Fruit fly (Drosophila melanogaster) whole organism, embryonic: ENCODE data around the gene Pdcd4.

Experiments
- CG10274 ChIP-seq: fragments of 200-800 bp; sonication (Bioruptor generic); optimal IDR thresholded peaks from 3 replicates; lab custom pipeline; 2017; ENCODE audit warnings: missing biosample characterization, mild to moderate bottlenecking, missing genetic modification characterization
- CG11247 ChIP-seq: fragments of 200-800 bp; sonication (Bioruptor generic); IDR thresholded peaks from 2 replicates; pipeline ENCODE4 v1.3.6; 2022; ENCODE audit warnings: missing biosample characterization, missing genetic modification characterization
- CG13123 ChIP-seq: fragments of 200-800 bp; sonication (Bioruptor generic); optimal IDR thresholded peaks from 2 replicates; lab custom pipeline; 2016; ENCODE audit warnings: missing biosample characterization, missing genetic modification characterization
- CG13894 ChIP-seq: fragments of 200-800 bp; sonication (Bioruptor generic); optimal IDR thresholded peaks from 3 replicates; lab custom pipeline; 2018; ENCODE audit warnings: missing biosample characterization, mild to moderate bottlenecking, missing genetic modification characterization, moderate library complexity
- CG14050 ChIP-seq: fragments of 200-800 bp; sonication (Bioruptor generic); IDR thresholded peaks from 3 replicates; pipeline ENCODE4 v1.3.6; 2022; ENCODE audit warnings: missing biosample characterization, missing genetic modification characterization
- CG14860 ChIP-seq: fragments of 200-800 bp; sonication (Bioruptor generic); IDR thresholded peaks from 3 replicates; pipeline ENCODE4 v1.3.6; 2022; ENCODE audit warnings: missing biosample characterization, missing genetic modification characterization; ENCODE audit not compliant: partially characterized antibody
- CG14965 ChIP-seq: fragments of 200-800 bp; sonication (Bioruptor generic); optimal IDR thresholded peaks from 2 replicates; lab custom pipeline; 2016; ENCODE audit warnings: missing biosample characterization, missing genetic modification characterization, borderline replicate concordance
- CG16863 ChIP-seq: fragments of 200-800 bp; sonication (Bioruptor generic); optimal IDR thresholded peaks from 3 replicates; lab custom pipeline; 2016; ENCODE audit warnings: missing biosample characterization, missing genetic modification characterization
- CG17385 ChIP-seq: fragments of 200-800 bp; sonication (Bioruptor generic); optimal IDR thresholded peaks from 3 replicates; lab custom pipeline; 2018; ENCODE audit warnings: missing biosample characterization, mild to moderate bottlenecking, missing genetic modification characterization
- CG17912 ChIP-seq: fragments of 200-800 bp; sonication (Bioruptor generic); optimal IDR thresholded peaks from 2 replicates; lab custom pipeline; 2018; ENCODE audit warnings: missing biosample characterization, mild to moderate bottlenecking, missing genetic modification characterization
- CG1792 ChIP-seq: fragments of 200-800 bp; sonication (Bioruptor generic); optimal IDR thresholded peaks from 2 replicates; lab custom pipeline; 2016; ENCODE audit warnings: missing biosample characterization, missing genetic modification characterization
- CG3163 ChIP-seq: fragments of 200-800 bp; sonication (Bioruptor generic); optimal IDR thresholded peaks from 3 replicates; lab custom pipeline; 2016; ENCODE audit warnings: missing biosample characterization, missing genetic modification characterization
- CG33213 ChIP-seq: fragments of 200-800 bp; sonication (Bioruptor generic); optimal IDR thresholded peaks from 3 replicates; lab custom pipeline; 2016; ENCODE audit warnings: missing biosample characterization, missing genetic modification characterization
- CG3847 ChIP-seq: fragments of 200-800 bp; sonication (Bioruptor generic); IDR thresholded peaks from 2 replicates; pipeline ENCODE4 v1.3.6; 2022; ENCODE audit warnings: missing biosample characterization, missing genetic modification characterization
- CG4854 ChIP-seq: fragments of 200-800 bp; sonication (Bioruptor generic); optimal IDR thresholded peaks from 2 replicates; lab custom pipeline; 2016; ENCODE audit warnings: missing biosample characterization, missing genetic modification characterization, inconsistent platforms
- CG5180 ChIP-seq: fragments of 200-800 bp; sonication (Bioruptor generic); optimal IDR thresholded peaks from 3 replicates; lab custom pipeline; 2017; ENCODE audit warnings: missing biosample characterization, missing genetic modification characterization, mild to moderate bottlenecking, moderate library complexity, missing genetic modification reagents
- CG7745 ChIP-seq: fragments of 200-800 bp; sonication (Bioruptor generic); optimal IDR thresholded peaks from 2 replicates; lab custom pipeline; 2018; ENCODE audit warnings: missing biosample characterization, mild to moderate bottlenecking, missing genetic modification characterization, moderate library complexity
- CG7963 ChIP-seq: fragments of 200-800 bp; sonication (Bioruptor generic); IDR thresholded peaks from 3 replicates; pipeline ENCODE4 v1.3.6; 2022; ENCODE audit warnings: missing biosample characterization, missing genetic modification characterization; ENCODE audit not compliant: partially characterized antibody
- CG9609 ChIP-seq: fragments of 200-800 bp; sonication (Bioruptor generic); optimal IDR thresholded peaks from 3 replicates; lab custom pipeline; 2016; ENCODE audit warnings: missing biosample characterization, missing genetic modification characterization
- CG9797 ChIP-seq: fragments of 200-800 bp; sonication (Bioruptor generic); optimal IDR thresholded peaks from 3 replicates; lab custom pipeline; 2018; ENCODE audit warnings: missing biosample characterization, mild to moderate bottlenecking, missing genetic modification characterization
- Camta ChIP-seq: fragments of 200-800 bp; sonication (Bioruptor generic); optimal IDR thresholded peaks from 2 replicates; lab custom pipeline; 2016; ENCODE audit warnings: missing biosample characterization, missing genetic modification characterization
- D19A ChIP-seq: fragments of 200-800 bp; optimal IDR thresholded peaks from 3 replicates; lab custom pipeline; 2019; ENCODE audit warnings: missing biosample characterization, mild to moderate bottlenecking, missing genetic modification characterization, moderate library complexity
- D19B ChIP-seq: fragments of 200-800 bp; sonication (Bioruptor generic); optimal IDR thresholded peaks from 2 replicates; lab custom pipeline; 2017; ENCODE audit warnings: missing biosample characterization, mild to moderate bottlenecking, missing genetic modification characterization
- Deaf1 ChIP-seq: fragments of 200-800 bp; optimal IDR thresholded peaks from 3 replicates; lab custom pipeline; 2019; ENCODE audit warnings: missing biosample characterization, mild to moderate bottlenecking, missing genetic modification characterization, moderate library complexity
- Dp ChIP-seq: fragments of 200-800 bp; sonication (Bioruptor generic); optimal IDR thresholded peaks from 2 replicates; lab custom pipeline; 2018; ENCODE audit warnings: missing biosample characterization, mild to moderate bottlenecking, missing genetic modification characterization, moderate library complexity
- GATAe ChIP-seq: fragments of 200-800 bp; sonication (Bioruptor generic); conservative IDR thresholded peaks from 2 replicates; pipeline ENCODE4 v1.3.6; 2022; ENCODE audit warnings: missing biosample characterization, missing genetic modification characterization
- HLH4C ChIP-seq: fragments of 200-800 bp; sonication (Bioruptor generic); IDR thresholded peaks from 3 replicates; pipeline ENCODE4 v1.3.6; 2022; ENCODE audit warnings: missing biosample characterization, missing genetic modification characterization; ENCODE audit not compliant: partially characterized antibody
- HmgZ ChIP-seq: fragments of 200-800 bp; sonication (Bioruptor generic); optimal IDR thresholded peaks from 2 replicates; lab custom pipeline; 2018; ENCODE audit warnings: missing biosample characterization, mild to moderate bottlenecking, missing genetic modification characterization
- Hr78 ChIP-seq, 2 experiments: fragments of 200-800 bp in 1 of 2; fragments of >200 bp in 1 of 2; sonication (Bioruptor generic) in 1 of 2; optimal IDR thresholded peaks; 2 replicates each; lab custom pipeline; 2017 to 2019; ENCODE audit warnings: missing biosample characterization in 2 of 2, missing genetic modification characterization in 2 of 2, mild to moderate bottlenecking in 1 of 2, moderate library complexity in 1 of 2
- Hsf ChIP-seq: fragments of 200-800 bp; sonication (Bioruptor generic); optimal IDR thresholded peaks from 3 replicates; lab custom pipeline; 2016; ENCODE audit warnings: missing biosample characterization, missing genetic modification characterization
- Myb ChIP-seq: fragments of 200-800 bp; sonication (Bioruptor generic); optimal IDR thresholded peaks from 2 replicates; lab custom pipeline; 2016; ENCODE audit warnings: missing biosample characterization, missing genetic modification characterization
- Nf-YB ChIP-seq: fragments of 200-800 bp; sonication (Bioruptor generic); optimal IDR thresholded peaks from 3 replicates; lab custom pipeline; 2019; ENCODE audit warnings: missing biosample characterization, mild to moderate bottlenecking, missing genetic modification characterization, moderate library complexity
- Oaz ChIP-seq: fragments of 200-800 bp; sonication (Bioruptor generic); IDR thresholded peaks from 2 replicates; pipeline ENCODE4 v1.3.6; 2022; ENCODE audit warnings: missing biosample characterization, missing genetic modification characterization
- PHDP ChIP-seq: fragments of 200-800 bp; sonication (Bioruptor generic); optimal IDR thresholded peaks from 3 replicates; lab custom pipeline; 2018; ENCODE audit warnings: missing biosample characterization, mild to moderate bottlenecking, missing genetic modification characterization, moderate library complexity
- Rfx ChIP-seq: fragments of 200-800 bp; sonication (Bioruptor generic); IDR thresholded peaks from 2 replicates; pipeline ENCODE4 v1.3.6; 2022; ENCODE audit warnings: missing biosample characterization, missing genetic modification characterization
- Sry-δ ChIP-seq: fragments of 200-800 bp; sonication (Bioruptor generic); optimal IDR thresholded peaks from 2 replicates; lab custom pipeline; 2016; ENCODE audit warnings: missing biosample characterization, missing genetic modification characterization
- Taf1 ChIP-seq: fragments of 200-800 bp; sonication (Bioruptor generic); IDR thresholded peaks from 2 replicates; pipeline ENCODE4 v1.3.6; 2022; ENCODE audit warnings: missing biosample characterization, missing genetic modification characterization
- Xrp1 ChIP-seq: fragments of 200-800 bp; sonication (Bioruptor generic); IDR thresholded peaks from 2 replicates; pipeline ENCODE4 v1.3.6; 2022; ENCODE audit warnings: missing biosample characterization, missing genetic modification characterization
- cato ChIP-seq: fragments of 200-800 bp; sonication (Bioruptor generic); optimal IDR thresholded peaks from 2 replicates; lab custom pipeline; 2016; ENCODE audit warnings: missing biosample characterization, missing genetic modification characterization, borderline replicate concordance
- chif ChIP-seq, 2 experiments: fragments of 200-800 bp; sonication (Bioruptor generic); optimal IDR thresholded peaks; 3 replicates each; lab custom pipeline; 2016; ENCODE audit warnings: missing biosample characterization in 2 of 2, missing genetic modification characterization in 2 of 2
- danr ChIP-seq: fragments of 200-800 bp; sonication (Bioruptor generic); IDR thresholded peaks from 2 replicates; pipeline ENCODE4 v1.3.6; 2022; ENCODE audit warnings: missing biosample characterization, missing genetic modification characterization
- emc ChIP-seq: fragments of 200-800 bp; sonication (Bioruptor generic); optimal IDR thresholded peaks from 2 replicates; lab custom pipeline; 2016; ENCODE audit warnings: missing biosample characterization, missing genetic modification characterization
- eve ChIP-seq, 2 experiments: fragments of >200 bp; optimal IDR thresholded peaks; 2 replicates each; lab custom pipeline; 2017; ENCODE audit warnings: missing biosample characterization in 2 of 2, missing genetic modification characterization in 2 of 2
- fd96Cb ChIP-seq: fragments of 200-800 bp; sonication (Bioruptor generic); optimal IDR thresholded peaks from 2 replicates; lab custom pipeline; 2018; ENCODE audit warnings: missing biosample characterization, mild to moderate bottlenecking, missing genetic modification characterization, moderate library complexity
- gfzf ChIP-seq: fragments of 200-800 bp; sonication (Bioruptor generic); optimal IDR thresholded peaks from 2 replicates; lab custom pipeline; 2016; ENCODE audit warnings: missing biosample characterization, mild to moderate bottlenecking, missing genetic modification characterization, moderate library complexity
- lola ChIP-seq, 3 experiments: fragments of >200 bp in 2 of 3; fragments of 200-800 bp in 1 of 3; sonication (Bioruptor generic) in 1 of 3; optimal IDR thresholded peaks; 2 replicates each; lab custom pipeline; 2017 to 2019; ENCODE audit warnings: missing biosample characterization in 3 of 3, missing genetic modification characterization in 3 of 3, mild to moderate bottlenecking in 1 of 3, moderate library complexity in 1 of 3
- run ChIP-seq: fragments of 200-800 bp; sonication (Bioruptor generic); optimal IDR thresholded peaks from 3 replicates; lab custom pipeline; 2018; ENCODE audit warnings: missing biosample characterization, mild to moderate bottlenecking, missing genetic modification characterization
- sd ChIP-seq: fragments of 200-800 bp; sonication (Bioruptor generic); optimal IDR thresholded peaks from 3 replicates; lab custom pipeline; 2018; ENCODE audit warnings: missing biosample characterization, mild to moderate bottlenecking, missing genetic modification characterization, moderate library complexity
- trh ChIP-seq: fragments of 200-800 bp; sonication (Bioruptor generic); optimal IDR thresholded peaks from 2 replicates; lab custom pipeline; 2016; ENCODE audit warnings: missing biosample characterization, missing genetic modification characterization
- twi ChIP-seq: fragments of 200-800 bp; optimal IDR thresholded peaks from 2 replicates; lab custom pipeline; 2019; ENCODE audit warnings: missing biosample characterization, mild to moderate bottlenecking, missing genetic modification characterization, moderate library complexity
- vfl ChIP-seq: fragments of 200-800 bp; sonication (Bioruptor generic); optimal IDR thresholded peaks from 2 replicates; lab custom pipeline; 2016; ENCODE audit warnings: missing biosample characterization, missing genetic modification characterization

Pdcd4 gene

DNA sequence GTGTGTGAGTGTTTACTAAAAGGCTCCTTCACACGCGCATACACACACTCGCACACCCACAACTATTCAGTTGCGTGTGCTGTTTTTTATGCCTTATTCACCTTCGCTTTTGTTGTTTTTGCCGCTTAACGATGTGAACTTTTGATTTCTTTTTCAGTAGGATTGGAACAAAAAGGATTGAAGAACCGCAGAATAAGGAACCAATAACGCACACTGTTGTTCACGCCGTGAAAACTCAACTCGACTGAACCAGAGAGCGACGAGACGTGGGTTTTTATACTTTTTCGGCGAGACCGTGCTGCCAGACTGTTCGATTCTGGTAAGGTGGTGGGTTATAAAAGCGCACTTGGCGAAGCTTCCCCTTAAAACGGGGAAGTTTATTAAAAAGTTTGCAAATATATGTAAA lies at the start of gene Pdcd4 (continued):
- TF ChIP-seq CG1792 (no peak), D19B (no peak), Nf-YB (GFP tag; lab: Kevin White, UChicago) (no peak), CG14860 (no peak), fd96Cb (tag; lab: Kevin White, UChicago) (no peak), CG16863 (GFP tag; lab: Kevin White, UChicago) (peak; percentile 6), Dp (GFP tag; lab: Kevin White, UChicago) (peak; percentile 31), CG17912 (no peak), CG4854 (GFP tag; lab: Kevin White, UChicago) (peak; percentile 4), Taf1 (GFP tag; lab: Robert Waterston, UW) (no peak), CG7745 (tag; lab: Kevin White, UChicago) (no peak), danr (GFP tag; lab: Robert Waterston, UW) (no peak), emc (GFP tag; lab: Kevin White, UChicago) (no peak), Hr78 (GFP tag; optimal IDR thresholded peaks at IDR 0.05; lab: Kevin White, UChicago) (no peak), gfzf (peak; percentile 37), Oaz (no peak), trh (no peak), HmgZ (tag; lab: Kevin White, UChicago) (peak; percentile 4), CG3847 (GFP tag; lab: Robert Waterston, UW) (no peak), lola (GFP tag; optimal IDR thresholded peaks at IDR 0.05; lab: Kevin White, UChicago) (no peak), CG3163 (GFP tag; lab: Kevin White, UChicago) (peak; percentile 11), Deaf1 (tag; lab: Kevin White, UChicago) (peak; percentile 18), twi (tag; lab: Kevin White, UChicago) (no peak), CG14050 (GFP tag; lab: Robert Waterston, UW) (no peak), GATAe (GFP tag; lab: Robert Waterston, UW) (no peak), CG5180 (GFP tag; lab: Kevin White, UChicago) (no peak), Sry-δ (no peak), HLH4C (GFP tag; lab: Robert Waterston, UW) (no peak), CG14965 (GFP tag; lab: Kevin White, UChicago) (no peak), vfl (GFP tag; lab: Kevin White, UChicago) (no peak), Xrp1 (GFP tag; lab: Robert Waterston, UW) (0 out of 2 replicates have a peak, but pooled peaks have one; percentile 26), CG10274 (no peak), run (no peak), PHDP (tag; lab: Kevin White, UChicago) (no peak), CG9797 (GFP tag; lab: Kevin White, UChicago) (no peak), Camta (GFP tag; lab: Kevin White, UChicago) (no peak), eve (GFP tag; optimal IDR thresholded peaks at IDR 0.05; lab: Kevin White, UChicago) (peak in 1 of 2 experiments; percentile 16), Rfx (GFP tag; lab: Robert Waterston, UW) (peak; percentile 49; the same call in 1 of the 2 replicates), CG33213 (peak; percentile 45), chif (GFP tag; optimal IDR thresholded peaks at IDR 0.05; lab: Kevin White, UChicago) (no peak), CG17385 (GFP tag; lab: Kevin White, UChicago) (peak; percentile 30), CG13123 (GFP tag; lab: Kevin White, UChicago) (no peak), CG9609 (GFP tag; lab: Kevin White, UChicago) (no peak), sd (no peak), Hsf (GFP tag; lab: Kevin White, UChicago) (peak; percentile 5), cato (GFP tag; lab: Kevin White, UChicago) (no peak), Myb (no peak), CG13894 (tag; lab: Kevin White, UChicago) (peak; percentile 37), CG11247 (GFP tag; lab: Robert Waterston, UW) (no peak), D19A (tag; lab: Kevin White, UChicago) (peak; percentile 28), CG7963 (GFP tag; lab: Robert Waterston, UW) (no peak)
